Fruit fly (Drosophila melanogaster) whole organism, embryonic: ENCODE measurements around the gene loj.

Experiments
- Atf-2 ChIP-seq: fragments of 200-800 bp; sonication (Bioruptor generic); optimal IDR thresholded peaks from 2 replicates; lab custom pipeline; 2016; ENCODE audit warnings: missing biosample characterization, missing genetic modification characterization
- BEAF-32 ChIP-seq: fragments of 200-800 bp; sonication (Bioruptor generic); optimal IDR thresholded peaks from 3 replicates; lab custom pipeline; 2017; ENCODE audit warnings: missing biosample characterization, missing genetic modification characterization, mild to moderate bottlenecking, moderate library complexity, missing genetic modification reagents
- CG11247 ChIP-seq: fragments of 200-800 bp; sonication (Bioruptor generic); IDR thresholded peaks from 2 replicates; pipeline ENCODE4 v1.3.6; 2022; ENCODE audit warnings: missing biosample characterization, missing genetic modification characterization
- CG11695 ChIP-seq: fragments of 200-800 bp; sonication (Bioruptor generic); IDR thresholded peaks from 3 replicates; pipeline ENCODE4 v1.3.6; 2022; ENCODE audit warnings: missing biosample characterization, missing genetic modification characterization
- CG13775 ChIP-seq: fragments of 200-800 bp; sonication (Bioruptor generic); optimal IDR thresholded peaks from 3 replicates; lab custom pipeline; 2017; ENCODE audit warnings: missing biosample characterization, mild to moderate bottlenecking, missing genetic modification characterization
- CG13894 ChIP-seq: fragments of 200-800 bp; sonication (Bioruptor generic); optimal IDR thresholded peaks from 3 replicates; lab custom pipeline; 2018; ENCODE audit warnings: missing biosample characterization, mild to moderate bottlenecking, missing genetic modification characterization, moderate library complexity
- CG1529 ChIP-seq: fragments of 200-800 bp; sonication (Bioruptor generic); optimal IDR thresholded peaks from 3 replicates; lab custom pipeline; 2018; ENCODE audit warnings: missing biosample characterization, missing genetic modification characterization
- CG1602 ChIP-seq: fragments of 200-800 bp; sonication (Bioruptor generic); optimal IDR thresholded peaks from 3 replicates; lab custom pipeline; 2016; ENCODE audit warnings: missing biosample characterization, missing genetic modification characterization
- CG17612 ChIP-seq: fragments of 200-800 bp; sonication (Bioruptor generic); IDR thresholded peaks from 2 replicates; pipeline ENCODE4 v1.3.6; 2022; ENCODE audit warnings: missing biosample characterization, missing genetic modification characterization
- CG34224 ChIP-seq: fragments of 200-800 bp; sonication (Bioruptor generic); IDR thresholded peaks from 3 replicates; pipeline ENCODE4 v1.3.6; 2022; ENCODE audit warnings: missing biosample characterization, missing genetic modification characterization; ENCODE audit not compliant: partially characterized antibody
- CG34376 ChIP-seq: fragments of 200-800 bp; sonication (Bioruptor generic); optimal IDR thresholded peaks from 2 replicates; lab custom pipeline; 2018; ENCODE audit warnings: missing biosample characterization, mild to moderate bottlenecking, missing genetic modification characterization
- CG4707 ChIP-seq: fragments of 200-800 bp; sonication (Bioruptor generic); optimal IDR thresholded peaks from 2 replicates; lab custom pipeline; 2018; ENCODE audit warnings: missing biosample characterization, mild to moderate bottlenecking, missing genetic modification characterization, moderate library complexity
- CG5180 ChIP-seq: fragments of 200-800 bp; sonication (Bioruptor generic); optimal IDR thresholded peaks from 3 replicates; lab custom pipeline; 2017; ENCODE audit warnings: missing biosample characterization, missing genetic modification characterization, mild to moderate bottlenecking, moderate library complexity, missing genetic modification reagents
- CG5953 ChIP-seq: fragments of 200-800 bp; sonication (Bioruptor generic); IDR thresholded peaks from 2 replicates; pipeline ENCODE4 v1.3.6; 2022; ENCODE audit warnings: missing biosample characterization, missing genetic modification characterization
- CG7963 ChIP-seq: fragments of 200-800 bp; sonication (Bioruptor generic); IDR thresholded peaks from 3 replicates; pipeline ENCODE4 v1.3.6; 2022; ENCODE audit warnings: missing biosample characterization, missing genetic modification characterization; ENCODE audit not compliant: partially characterized antibody
- CG7987 ChIP-seq: fragments of 200-800 bp; sonication (Bioruptor generic); optimal IDR thresholded peaks from 2 replicates; lab custom pipeline; 2018; ENCODE audit warnings: missing biosample characterization, mild to moderate bottlenecking, missing genetic modification characterization, moderate library complexity
- CG9932 ChIP-seq: fragments of 200-800 bp; sonication (Bioruptor generic); IDR thresholded peaks from 2 replicates; pipeline ENCODE4 v1.3.6; 2022; ENCODE audit warnings: missing biosample characterization, missing genetic modification characterization
- D19A ChIP-seq: fragments of 200-800 bp; optimal IDR thresholded peaks from 3 replicates; lab custom pipeline; 2019; ENCODE audit warnings: missing biosample characterization, mild to moderate bottlenecking, missing genetic modification characterization, moderate library complexity
- Dll ChIP-seq: fragments of 200-800 bp; sonication (Bioruptor generic); IDR thresholded peaks from 4 replicates; pipeline ENCODE4 v1.3.6; 2022; ENCODE audit warnings: missing biosample characterization, missing genetic modification characterization; ENCODE audit not compliant: partially characterized antibody
- Eip74EF ChIP-seq, 2 experiments: fragments of 200-800 bp in 1 of 2; fragments of >200 bp in 1 of 2; sonication (Bioruptor generic) in 1 of 2; optimal IDR thresholded peaks; 2 replicates each; lab custom pipeline; 2017 to 2019; ENCODE audit warnings: missing biosample characterization in 2 of 2, missing genetic modification characterization in 2 of 2, mild to moderate bottlenecking in 1 of 2, moderate library complexity in 1 of 2
- Jarid2 ChIP-seq: fragments of 200-800 bp; sonication (Bioruptor generic); optimal IDR thresholded peaks from 3 replicates; lab custom pipeline; 2017; ENCODE audit warnings: mild to moderate bottlenecking, missing biosample characterization, missing genetic modification reagents, missing genetic modification characterization
- Lim3 ChIP-seq: fragments of 200-800 bp; sonication (Bioruptor generic); IDR thresholded peaks from 2 replicates; pipeline ENCODE4 v1.3.6; 2022; ENCODE audit warnings: missing biosample characterization, missing genetic modification characterization
- NFAT ChIP-seq: fragments of 200-800 bp; sonication (Bioruptor generic); IDR thresholded peaks from 2 replicates; pipeline ENCODE4 v1.3.6; 2022; ENCODE audit warnings: missing biosample characterization, missing genetic modification characterization
- Oli ChIP-seq: fragments of 200-800 bp; sonication (Bioruptor generic); optimal IDR thresholded peaks from 2 replicates; lab custom pipeline; 2018; ENCODE audit warnings: missing biosample characterization, mild to moderate bottlenecking, missing genetic modification characterization, moderate library complexity
- Opbp ChIP-seq: fragments of 200-800 bp; sonication (Bioruptor generic); IDR thresholded peaks from 3 replicates; pipeline ENCODE4 v1.3.6; 2022; ENCODE audit warnings: missing biosample characterization, missing genetic modification characterization; ENCODE audit not compliant: partially characterized antibody
- Optix ChIP-seq: fragments of 200-800 bp; sonication (Bioruptor generic); IDR thresholded peaks from 3 replicates; pipeline ENCODE4 v1.3.6; 2022; ENCODE audit warnings: missing biosample characterization, missing genetic modification characterization
- aop ChIP-seq: fragments of 200-800 bp; sonication (Bioruptor generic); IDR thresholded peaks from 2 replicates; pipeline ENCODE4 v1.3.6; 2022; ENCODE audit warnings: missing biosample characterization, missing genetic modification characterization
- ase ChIP-seq: fragments of 200-800 bp; sonication (Bioruptor generic); IDR thresholded peaks from 3 replicates; pipeline ENCODE4 v1.3.6; 2022; ENCODE audit warnings: missing biosample characterization, missing genetic modification characterization
- ash1 ChIP-seq: fragments of 200-800 bp; sonication (Bioruptor generic); optimal IDR thresholded peaks from 2 replicates; lab custom pipeline; 2018; ENCODE audit warnings: missing biosample characterization, mild to moderate bottlenecking, missing genetic modification characterization
- bbx ChIP-seq: fragments of 200-800 bp; sonication (Bioruptor generic); IDR thresholded peaks from 2 replicates; pipeline ENCODE4 v1.3.6; 2022; ENCODE audit warnings: missing biosample characterization, missing genetic modification characterization; ENCODE audit not compliant: partially characterized antibody
- cad ChIP-seq: fragments of >200 bp; optimal IDR thresholded peaks from 2 replicates; lab custom pipeline; 2017; ENCODE audit warnings: missing biosample characterization, missing genetic modification characterization
- cwo ChIP-seq: fragments of 200-800 bp; sonication (Bioruptor generic); optimal IDR thresholded peaks from 3 replicates; lab custom pipeline; 2017; ENCODE audit warnings: missing biosample characterization, missing genetic modification characterization, mild to moderate bottlenecking, moderate library complexity, missing genetic modification reagents
- dan ChIP-seq: fragments of 200-800 bp; sonication (Bioruptor generic); IDR thresholded peaks from 2 replicates; pipeline ENCODE4 v1.3.6; 2022; ENCODE audit warnings: missing biosample characterization, missing genetic modification characterization
- dati ChIP-seq: fragments of 200-800 bp; sonication (Bioruptor generic); IDR thresholded peaks from 2 replicates; pipeline ENCODE4 v1.3.6; 2022; ENCODE audit warnings: missing biosample characterization, missing genetic modification characterization
- en ChIP-seq: fragments of 200-800 bp; sonication (Bioruptor generic); optimal IDR thresholded peaks from 2 replicates; lab custom pipeline; 2016; ENCODE audit warnings: missing biosample characterization, missing genetic modification characterization
- gem ChIP-seq: fragments of 200-800 bp; sonication (Bioruptor generic); optimal IDR thresholded peaks from 2 replicates; lab custom pipeline; 2019; ENCODE audit warnings: missing biosample characterization, mild to moderate bottlenecking, missing genetic modification characterization, moderate library complexity
- grau ChIP-seq: fragments of 200-800 bp; optimal IDR thresholded peaks from 3 replicates; lab custom pipeline; 2019; ENCODE audit warnings: missing biosample characterization, mild to moderate bottlenecking, missing genetic modification characterization, moderate library complexity
- jing ChIP-seq: fragments of 200-800 bp; sonication (Bioruptor generic); optimal IDR thresholded peaks from 2 replicates; lab custom pipeline; 2018; ENCODE audit warnings: missing biosample characterization, mild to moderate bottlenecking, missing genetic modification characterization
- lbe ChIP-seq: fragments of 200-800 bp; sonication (Bioruptor generic); optimal IDR thresholded peaks from 2 replicates; lab custom pipeline; 2016; ENCODE audit warnings: missing biosample characterization, mild to moderate bottlenecking, missing genetic modification characterization
- lmd ChIP-seq: fragments of 200-800 bp; sonication (Bioruptor generic); IDR thresholded peaks from 2 replicates; pipeline ENCODE4 v1.3.6; 2022; ENCODE audit warnings: missing biosample characterization, missing genetic modification characterization
- lola ChIP-seq, 3 experiments: fragments of >200 bp in 2 of 3; fragments of 200-800 bp in 1 of 3; sonication (Bioruptor generic) in 1 of 3; optimal IDR thresholded peaks; 2 replicates each; lab custom pipeline; 2017 to 2019; ENCODE audit warnings: missing biosample characterization in 3 of 3, missing genetic modification characterization in 3 of 3, mild to moderate bottlenecking in 1 of 3, moderate library complexity in 1 of 3
- phol ChIP-seq: fragments of 200-800 bp; sonication (Bioruptor generic); optimal IDR thresholded peaks from 3 replicates; lab custom pipeline; 2018; ENCODE audit warnings: missing biosample characterization, mild to moderate bottlenecking, missing genetic modification characterization, moderate library complexity
- schlank ChIP-seq: fragments of 200-800 bp; sonication (Bioruptor generic); optimal IDR thresholded peaks from 2 replicates; lab custom pipeline; 2018; ENCODE audit warnings: missing biosample characterization, mild to moderate bottlenecking, missing genetic modification characterization
- sisA ChIP-seq: fragments of 200-800 bp; sonication (Bioruptor generic); IDR thresholded peaks from 2 replicates; pipeline ENCODE4 v1.3.6; 2022; ENCODE audit warnings: missing biosample characterization, missing genetic modification characterization
- ssp ChIP-seq: fragments of 200-800 bp; sonication (Bioruptor generic); IDR thresholded peaks from 2 replicates; pipeline ENCODE4 v1.3.6; 2022; ENCODE audit warnings: missing biosample characterization, missing genetic modification characterization
- tio ChIP-seq: fragments of 200-800 bp; sonication (Bioruptor generic); optimal IDR thresholded peaks from 2 replicates; lab custom pipeline; 2017; ENCODE audit warnings: missing biosample characterization, missing genetic modification characterization, inconsistent platforms
- unc-4 ChIP-seq: fragments of 200-800 bp; sonication (Bioruptor generic); IDR thresholded peaks from 2 replicates; pipeline ENCODE4 v1.3.6; 2022; ENCODE audit warnings: missing biosample characterization, missing genetic modification characterization; ENCODE audit not compliant: partially characterized antibody
- z ChIP-seq: fragments of 200-800 bp; sonication (Bioruptor generic); IDR thresholded peaks from 3 replicates; pipeline ENCODE4 v1.3.6; 2022; ENCODE audit warnings: missing biosample characterization, missing genetic modification characterization

The loj gene

DNA sequence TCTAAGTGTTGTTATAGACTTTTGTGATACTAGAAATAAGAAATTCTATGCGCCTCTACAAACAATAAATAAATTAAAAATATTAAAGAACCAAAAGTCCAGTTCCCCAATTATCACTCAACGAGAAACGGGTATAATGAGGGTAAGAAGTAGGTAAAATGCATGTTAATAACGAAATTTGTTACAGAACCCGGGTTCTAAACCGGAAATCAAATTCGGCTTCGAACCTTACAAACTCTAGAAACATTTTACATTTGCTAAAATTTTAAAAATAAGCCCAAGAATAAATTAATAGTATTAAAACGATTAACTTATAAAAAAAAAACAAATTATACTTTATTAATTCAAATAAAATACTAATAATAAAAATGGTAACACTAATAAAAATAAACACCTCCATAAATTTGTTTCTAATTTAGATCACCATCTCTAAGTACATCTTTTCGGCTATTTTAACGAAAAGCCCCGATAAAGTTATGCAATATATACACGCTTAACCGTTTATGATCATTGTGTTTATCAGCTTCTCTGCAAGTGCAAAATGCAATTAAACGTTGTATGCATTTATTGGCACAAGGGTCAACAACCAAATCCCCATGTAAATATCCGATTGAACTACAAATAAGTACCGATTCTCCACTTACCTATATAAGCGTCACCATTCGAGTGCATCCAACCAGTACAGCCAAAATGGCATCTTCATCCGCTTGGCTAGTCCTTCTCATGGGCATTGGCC, 23.2 kb upstream of the loj start, which contains the start of gene CG6602 (continued):
- TF ChIP-seq gem (tag; lab: Kevin White, UChicago) (peak; percentile 49), lmd (GFP tag; lab: Robert Waterston, UW) (no peak; the same call in 1 of the 2 replicates), CG17612 (GFP tag; lab: Robert Waterston, UW) (peak; percentile 7; the same call in 1 of the 2 replicates), Dll (GFP tag; lab: Robert Waterston, UW) (no peak), CG11695 (GFP tag; lab: Robert Waterston, UW) (0 out of 3 replicates have a peak, but pooled peaks have one; percentile 20), Oli (tag; lab: Kevin White, UChicago) (peak; percentile 37), Lim3 (GFP tag; lab: Robert Waterston, UW) (no peak), CG1602 (GFP tag; lab: Kevin White, UChicago) (peak; percentile 38), CG11247 (GFP tag; lab: Robert Waterston, UW) (peak; percentile 71), CG1529 (GFP tag; lab: Kevin White, UChicago) (peak; percentile 28), tio (peak; percentile 68), grau (peak; percentile 48), NFAT (peak; percentile 87), dan (GFP tag; lab: Robert Waterston, UW) (no peak), Eip74EF (GFP tag; optimal IDR thresholded peaks at IDR 0.05; lab: Kevin White, UChicago) (no peak), D19A (tag; lab: Kevin White, UChicago) (peak; percentile 45), lbe (GFP tag; lab: Kevin White, UChicago) (peak; percentile 38), Atf-2 (GFP tag; lab: Kevin White, UChicago) (no peak), schlank (peak; percentile 49), CG7987 (GFP tag; lab: Kevin White, UChicago) (peak; percentile 91), cwo (GFP tag; lab: Kevin White, UChicago) (no peak), z (GFP tag; lab: Robert Waterston, UW) (no peak), Opbp (GFP tag; lab: Robert Waterston, UW) (no peak), CG4707 (peak; percentile 28), dati (peak; percentile 71), CG5180 (GFP tag; lab: Kevin White, UChicago) (peak; percentile 6), ash1 (GFP tag; lab: Kevin White, UChicago) (peak; percentile 51), lola (GFP tag; optimal IDR thresholded peaks at IDR 0.05; lab: Kevin White, UChicago) (no peak), Optix (peak; percentile 5; the same call in 1 of the 3 replicates), CG5953 (GFP tag; lab: Robert Waterston, UW) (no peak), BEAF-32 (GFP tag; lab: Kevin White, UChicago) (no peak), bbx (GFP tag; lab: Robert Waterston, UW) (no peak), phol (tag; lab: Kevin White, UChicago) (peak; percentile 82), CG34376 (GFP tag; lab: Kevin White, UChicago) (peak; percentile 59), en (GFP tag; lab: Kevin White, UChicago) (peak; percentile 13), CG9932 (GFP tag; lab: Robert Waterston, UW) (peak; percentile 58), jing (GFP tag; lab: Kevin White, UChicago) (peak; percentile 39), unc-4 (no peak), CG7963 (GFP tag; lab: Robert Waterston, UW) (no peak), CG13894 (tag; lab: Kevin White, UChicago) (peak; percentile 37), aop (GFP tag; lab: Robert Waterston, UW) (no peak), sisA (GFP tag; lab: Robert Waterston, UW) (peak; percentile 56; the same call in 1 of the 2 replicates), ase (peak; percentile 83), CG13775 (GFP tag; lab: Kevin White, UChicago) (peak; percentile 69), Jarid2 (peak; percentile 32), cad (no peak), CG34224 (GFP tag; lab: Robert Waterston, UW) (no peak), ssp (GFP tag; lab: Robert Waterston, UW) (peak; percentile 66)
